Worm (Caenorhabditis elegans) whole organism, young adult: ENCODE measurements around the gene T21D12.14.

Source experiments
- B0019.2 ChIP-seq: fragments of 200-800 bp; sonication (Bioruptor generic); conservative IDR thresholded peaks from 2 replicates; pipeline ENCODE4 v1.3.6; 2022; ENCODE audit warnings: missing genetic modification reagents, missing genetic modification characterization, missing compliant biosample characterization
- C06A6.2 ChIP-seq: fragments of 200-800 bp; sonication (Bioruptor generic); conservative IDR thresholded peaks from 2 replicates; pipeline ENCODE4 v1.3.6; 2022; ENCODE audit warnings: missing genetic modification characterization, missing compliant biosample characterization
- F23B12.7 ChIP-seq: sonication (generic microtip); optimal IDR thresholded peaks from 2 replicates; lab custom pipeline; 2017; ENCODE audit warnings: missing genetic modification characterization, mild to moderate bottlenecking, missing compliant biosample characterization, antibody characterized with exemption, moderate library complexity; ENCODE audit not compliant: insufficient read depth
- F49E8.2 ChIP-seq: sonication (generic microtip); optimal IDR thresholded peaks from 3 replicates; lab custom pipeline; 2017; ENCODE audit warnings: missing genetic modification characterization, mild to moderate bottlenecking, missing compliant biosample characterization, antibody characterized with exemption, moderate library complexity; ENCODE audit not compliant: insufficient read depth
- K11D2.4 ChIP-seq: fragments of 200-800 bp; sonication (Bioruptor generic); IDR thresholded peaks from 2 replicates; pipeline ENCODE4 v1.3.6; 2022; ENCODE audit warnings: missing genetic modification reagents, missing genetic modification characterization, missing compliant biosample characterization
- Y53G8AR.9 ChIP-seq: fragments of 200-800 bp; sonication (Bioruptor generic); conservative IDR thresholded peaks from 2 replicates; pipeline ENCODE4 v1.3.6; 2022; ENCODE audit warnings: missing genetic modification reagents, missing genetic modification characterization, missing compliant biosample characterization
- attf-6 ChIP-seq: fragments of 200-800 bp; sonication (Bioruptor generic); IDR thresholded peaks from 2 replicates; pipeline ENCODE4 v1.3.6; 2022; ENCODE audit warnings: missing genetic modification reagents, missing genetic modification characterization, missing compliant biosample characterization
- ceh-91 ChIP-seq: fragments of 200-800 bp; sonication (Bioruptor generic); IDR thresholded peaks from 2 replicates; pipeline ENCODE4 v1.3.6; 2022; ENCODE audit warnings: missing genetic modification reagents, missing genetic modification characterization, missing compliant biosample characterization
- chd-7 ChIP-seq: sonication (generic microtip); optimal IDR thresholded peaks from 2 replicates; lab custom pipeline; 2016; ENCODE audit warnings: mild to moderate bottlenecking, missing genetic modification characterization, moderate library complexity, missing compliant biosample characterization
- dox-1 ChIP-seq: fragments of 200-800 bp; sonication (Bioruptor generic); IDR thresholded peaks from 2 replicates; pipeline ENCODE4 v1.3.6; 2022; ENCODE audit warnings: missing genetic modification reagents, missing genetic modification characterization, missing compliant biosample characterization
- dpff-1 ChIP-seq: sonication (generic microtip); optimal IDR thresholded peaks from 2 replicates; lab custom pipeline; 2017; ENCODE audit warnings: mild to moderate bottlenecking, missing genetic modification characterization, missing compliant biosample characterization
- efl-1 ChIP-seq: fragments of 150-350 bp; optimal IDR thresholded peaks from 2 replicates; lab custom pipeline; 2014; ENCODE audit warnings: missing biosample characterization, missing genetic modification reagents, missing genetic modification characterization
- ekl-4 ChIP-seq: fragments of 200-800 bp; sonication (Bioruptor generic); IDR thresholded peaks from 2 replicates; pipeline ENCODE4 v1.3.6; 2022; ENCODE audit warnings: missing genetic modification reagents, missing genetic modification characterization, missing compliant biosample characterization
- ets-4 ChIP-seq: fragments of 200-800 bp; sonication (Bioruptor generic); optimal IDR thresholded peaks from 2 replicates; lab custom pipeline; 2018; ENCODE audit warnings: mild to moderate bottlenecking, missing genetic modification characterization, missing compliant biosample characterization
- him-1 ChIP-seq: sonication (generic microtip); optimal IDR thresholded peaks from 2 replicates; lab custom pipeline; 2016; ENCODE audit warnings: missing genotype, missing genetic modification reagents, missing genetic modification characterization, missing compliant biosample characterization
- hlh-12 ChIP-seq: sonication (generic microtip); optimal IDR thresholded peaks from 2 replicates; lab custom pipeline; 2016; ENCODE audit warnings: missing genetic modification characterization, missing compliant biosample characterization
- let-607 ChIP-seq, 2 experiments: fragments of 200-800 bp in 1 of 2; sonication (Bioruptor generic) in 1 of 2; sonication (generic microtip) in 1 of 2; optimal IDR thresholded peaks; 2 replicates each; lab custom pipeline; 2016 to 2018; ENCODE audit warnings: mild to moderate bottlenecking in 2 of 2, missing compliant biosample characterization in 2 of 2, missing genetic modification characterization in 2 of 2, moderate library complexity in 2 of 2, missing genotype in 1 of 2
- lin-40 ChIP-seq: sonication (generic microtip); optimal IDR thresholded peaks from 2 replicates; lab custom pipeline; 2016; ENCODE audit warnings: missing genetic modification characterization, mild to moderate bottlenecking, missing compliant biosample characterization, missing genotype, missing genetic modification reagents
- lin-54 ChIP-seq: fragments of 200-800 bp; sonication (Bioruptor generic); optimal IDR thresholded peaks from 2 replicates; lab custom pipeline; 2018; ENCODE audit warnings: mild to moderate bottlenecking, missing genetic modification characterization, missing compliant biosample characterization
- madf-6 ChIP-seq: fragments of 200-800 bp; sonication (Bioruptor generic); IDR thresholded peaks from 2 replicates; pipeline ENCODE4 v1.3.6; 2022; ENCODE audit warnings: missing genetic modification reagents, missing genetic modification characterization, missing compliant biosample characterization
- madf-8 ChIP-seq: fragments of 200-800 bp; sonication (Bioruptor generic); conservative IDR thresholded peaks from 2 replicates; pipeline ENCODE4 v1.3.6; 2022; ENCODE audit warnings: missing genetic modification reagents, missing genetic modification characterization, missing compliant biosample characterization
- mxl-1 ChIP-seq: sonication (generic microtip); optimal IDR thresholded peaks from 2 replicates; lab custom pipeline; 2016; ENCODE audit warnings: missing genetic modification characterization, missing compliant biosample characterization
- nfyb-1 ChIP-seq: fragments of 200-800 bp; sonication (Bioruptor generic); IDR thresholded peaks from 2 replicates; pipeline ENCODE4 v1.3.6; 2022; ENCODE audit warnings: missing genetic modification reagents, missing genetic modification characterization, missing compliant biosample characterization
- nhr-120 ChIP-seq: fragments of 200-800 bp; sonication (Bioruptor generic); IDR thresholded peaks from 2 replicates; pipeline ENCODE4 v1.3.6; 2022; ENCODE audit warnings: missing genetic modification characterization, missing compliant biosample characterization
- pbrm-1 ChIP-seq: fragments of 200-800 bp; sonication (Bioruptor generic); IDR thresholded peaks from 2 replicates; pipeline ENCODE4 v1.3.6; 2022; ENCODE audit warnings: missing genetic modification reagents, missing genetic modification characterization, missing compliant biosample characterization
- sdz-38 ChIP-seq: sonication (generic microtip); optimal IDR thresholded peaks from 2 replicates; lab custom pipeline; 2016; ENCODE audit warnings: missing genotype, missing genetic modification characterization, missing compliant biosample characterization
- snpc-4 ChIP-seq, 5 experiments: fragments of 150-350 bp in 1 of 5; sonication (generic microtip) in 4 of 5; optimal IDR thresholded peaks; 2 replicates each; lab custom pipeline; 2014 to 2018; ENCODE audit warnings: missing genetic modification characterization in 5 of 5, missing biosample characterization in 3 of 5, antibody characterized with exemption in 2 of 5, mild to moderate bottlenecking in 2 of 5, missing compliant biosample characterization in 2 of 5, missing genotype in 2 of 5, moderate library complexity in 2 of 5, missing genetic modification reagents in 1 of 5
- somi-1 ChIP-seq: fragments of 200-800 bp; sonication (Bioruptor generic); optimal IDR thresholded peaks from 2 replicates; lab custom pipeline; 2018; ENCODE audit warnings: mild to moderate bottlenecking, missing genetic modification characterization, missing compliant biosample characterization
- tbp1 ChIP-seq: fragments of 200-800 bp; sonication (Bioruptor generic); optimal IDR thresholded peaks from 2 replicates; lab custom pipeline; 2018; ENCODE audit warnings: mild to moderate bottlenecking, missing genetic modification characterization, missing compliant biosample characterization
- ztf-26 ChIP-seq: sonication (generic microtip); optimal IDR thresholded peaks from 2 replicates; lab custom pipeline; 2017; ENCODE audit warnings: missing genetic modification characterization, missing compliant biosample characterization
- ztf-6 ChIP-seq: fragments of 200-800 bp; sonication (Bioruptor generic); IDR thresholded peaks from 2 replicates; pipeline ENCODE4 v1.3.6; 2022; ENCODE audit warnings: missing genetic modification reagents, missing genetic modification characterization, missing compliant biosample characterization

The T21D12.14 gene

ce11 chrIV:255379-255857, 32.5 kb downstream of the T21D12.14 start, which contains the start of gene rcat-1 (continued):
- TF ChIP-seq F49E8.2 (tag; lab: Kevin White, UChicago) (peak; percentile 5), tbp1 (GFP tag; lab: Kevin White, UChicago) (peak; percentile 3), ekl-4 (GFP tag; lab: Robert Waterston, UW) (peak; percentile 68), K11D2.4 (no peak), F23B12.7 (tag; lab: Kevin White, UChicago) (peak; percentile 48), C06A6.2 (GFP tag; lab: Robert Waterston, UW) (no peak), ceh-91 (GFP tag; lab: Robert Waterston, UW) (0 out of 2 replicates have a peak, but pooled peaks have one; percentile 44), snpc-4 (GFP tag; optimal IDR thresholded peaks at IDR 0.05; lab: Kevin White, UChicago) (no peak), snpc-4 (tag; optimal IDR thresholded peaks at IDR 0.05; lab: Kevin White, UChicago) (peak in 1 of 4 experiments; percentile 45), ztf-6 (GFP tag; lab: Robert Waterston, UW) (no peak), chd-7 (tag; lab: Kevin White, UChicago) (no peak), hlh-12 (tag; lab: Kevin White, UChicago) (no peak), efl-1 (GFP tag; lab: Kevin White, UChicago) (peak; percentile 75), nfyb-1 (peak; percentile 47; the same call in 1 of the 2 replicates), lin-54 (peak; percentile 89)
- TF ChIP-seq, all 124 proteins: peak for 22

- TF ChIP-seq attf-6 (no peak), mxl-1 (tag; lab: Kevin White, UChicago) (no peak), lin-54 (no peak), dpff-1 (tag; lab: Kevin White, UChicago) (no peak), Y53G8AR.9 (GFP tag; lab: Robert Waterston, UW) (no peak), dox-1 (GFP tag; lab: Robert Waterston, UW) (no peak), madf-8 (GFP tag; lab: Robert Waterston, UW) (no peak), madf-6 (GFP tag; lab: Robert Waterston, UW) (no peak), ets-4 (GFP tag; lab: Kevin White, UChicago) (no peak), let-607 (tag; optimal IDR thresholded peaks at IDR 0.05; lab: Kevin White, UChicago) (no peak), pbrm-1 (GFP tag; lab: Robert Waterston, UW) (no peak), somi-1 (GFP tag; lab: Kevin White, UChicago) (no peak)
These were observed 35.5 kb downstream of the T21D12.14 start, which contains the start of gene grl-19 for ce11 chrIV:252454-252853. grl-19 (minus strand) TSS chrIV:252554.

- TF ChIP-seq lin-40 (peak; percentile 27), ztf-26 (tag; lab: Kevin White, UChicago) (peak; percentile 23), somi-1 (GFP tag; lab: Kevin White, UChicago) (peak; percentile 41), sdz-38 (tag; lab: Kevin White, UChicago) (no peak), B0019.2 (GFP tag; lab: Robert Waterston, UW) (no peak)
- TF ChIP-seq, all 124 proteins: peak for 3
These were observed 40.4 kb downstream of the T21D12.14 start for ce11 chrIV:247494-247893.

ce11 chrIV:244843-245242, 43.1 kb downstream of the T21D12.14 start, which contains the start of gene aass-1:
aass-1 (plus strand) TSS chrIV:245143.
- TF ChIP-seq snpc-4 (GFP tag; optimal IDR thresholded peaks at IDR 0.05; lab: Kevin White, UChicago) (no peak), snpc-4 (tag; optimal IDR thresholded peaks at IDR 0.05; lab: Kevin White, UChicago) (no peak), him-1 (tag; lab: Kevin White, UChicago) (no peak), madf-6 (GFP tag; lab: Robert Waterston, UW) (no peak), nhr-120 (GFP tag; lab: Robert Waterston, UW) (no peak), let-607 (tag; optimal IDR thresholded peaks at IDR 0.05; lab: Kevin White, UChicago) (no peak)
